Worm (Caenorhabditis elegans) whole organism, L3 larva: ENCODE data around the gene F46H5.2.
A peak's percentile ranks its signal among the peaks of the same experiment; 100 is the strongest.

Experiments used
- R02D3.7 ChIP-seq: fragments of 150-350 bp; optimal IDR thresholded peaks from 2 replicates; lab custom pipeline; 2014; ENCODE audit warnings: missing biosample characterization, missing genetic modification characterization
- aly-2 ChIP-seq: fragments of 150-350 bp; optimal IDR thresholded peaks from 2 replicates; lab custom pipeline; 2014; ENCODE audit warnings: missing biosample characterization, missing genetic modification characterization
- ama-1 ChIP-seq: fragments of 150-350 bp; optimal IDR thresholded peaks from 2 replicates; lab custom pipeline; 2018
- ceh-28 ChIP-seq: fragments of 150-350 bp; optimal IDR thresholded peaks from 2 replicates; lab custom pipeline; 2014; ENCODE audit warnings: missing biosample characterization, missing genetic modification reagents, missing genetic modification characterization
- ceh-82 ChIP-seq: fragments of 150-350 bp; optimal IDR thresholded peaks from 2 replicates; lab custom pipeline; 2014; ENCODE audit warnings: missing biosample characterization, missing genetic modification characterization
- ceh-9 ChIP-seq: sonication (generic microtip); optimal IDR thresholded peaks from 2 replicates; lab custom pipeline; 2018; ENCODE audit warnings: missing biosample characterization, missing genetic modification characterization
- egl-27 ChIP-seq: sonication (generic microtip); optimal IDR thresholded peaks from 4 replicates; lab custom pipeline; 2017; ENCODE audit warnings: missing biosample characterization, missing genetic modification reagents, missing genetic modification characterization
- egl-5 ChIP-seq: fragments of 150-350 bp; optimal IDR thresholded peaks from 2 replicates; lab custom pipeline; 2017; ENCODE audit warnings: missing biosample characterization, missing genetic modification reagents, missing genetic modification characterization, inconsistent platforms
- elt-1 ChIP-seq: fragments of 150-350 bp; optimal IDR thresholded peaks from 2 replicates; lab custom pipeline; 2014; ENCODE audit warnings: missing biosample characterization, missing genetic modification characterization
- elt-2 ChIP-seq: sonication (generic microtip); optimal IDR thresholded peaks from 2 replicates; lab custom pipeline; 2016; ENCODE audit warnings: missing genetic modification reagents, mild to moderate bottlenecking, missing genetic modification characterization, missing compliant biosample characterization
- elt-3 ChIP-seq, 3 experiments: fragments of 150-350 bp in 1 of 3; sonication (generic microtip) in 2 of 3; optimal IDR thresholded peaks; 2 replicates in 2 of 3; 4 replicates in 1 of 3; lab custom pipeline; 2014 to 2017; ENCODE audit warnings: missing biosample characterization in 3 of 3, missing genetic modification characterization in 3 of 3
- eor-1 ChIP-seq, 2 experiments: fragments of 150-350 bp; optimal IDR thresholded peaks; 2 replicates each; lab custom pipeline; 2014 to 2018; ENCODE audit warnings: missing biosample characterization in 2 of 2, missing genetic modification characterization in 2 of 2
- fkh-10 ChIP-seq: sonication (generic microtip); optimal IDR thresholded peaks from 2 replicates; lab custom pipeline; 2017; ENCODE audit warnings: missing biosample characterization, missing genetic modification reagents, missing genetic modification characterization
- fkh-2 ChIP-seq: fragments of 150-350 bp; optimal IDR thresholded peaks from 2 replicates; lab custom pipeline; 2014; ENCODE audit warnings: missing biosample characterization, missing genetic modification reagents, missing genetic modification characterization
- fos-1 ChIP-seq: fragments of 150-350 bp; optimal IDR thresholded peaks from 2 replicates; lab custom pipeline; 2014; ENCODE audit warnings: missing biosample characterization, missing genetic modification characterization
- hmg-11 ChIP-seq: sonication (generic microtip); optimal IDR thresholded peaks from 2 replicates; lab custom pipeline; 2016; ENCODE audit warnings: missing genetic modification characterization, missing compliant biosample characterization
- jun-1 ChIP-seq: fragments of 150-350 bp; optimal IDR thresholded peaks from 2 replicates; lab custom pipeline; 2014; ENCODE audit warnings: missing biosample characterization, missing genetic modification reagents, missing genetic modification characterization
- lin-15B ChIP-seq: fragments of 150-350 bp; optimal IDR thresholded peaks from 2 replicates; lab custom pipeline; 2014; ENCODE audit warnings: missing biosample characterization, missing genetic modification characterization
- lin-39 ChIP-seq: fragments of 150-350 bp; optimal IDR thresholded peaks from 2 replicates; lab custom pipeline; 2018; ENCODE audit warnings: missing biosample characterization, missing genetic modification reagents, missing genetic modification characterization
- lsy-12 ChIP-seq: sonication (generic microtip); optimal IDR thresholded peaks from 2 replicates; lab custom pipeline; 2016; ENCODE audit warnings: mild to moderate bottlenecking, missing genetic modification characterization, missing compliant biosample characterization
- mdl-1 ChIP-seq: fragments of 150-350 bp; optimal IDR thresholded peaks from 2 replicates; lab custom pipeline; 2014; ENCODE audit warnings: missing biosample characterization, missing genetic modification characterization
- mml-1 ChIP-seq: fragments of 150-350 bp; sonication (generic microtip); optimal IDR thresholded peaks from 3 replicates; lab custom pipeline; 2014; ENCODE audit warnings: missing biosample characterization, missing genetic modification characterization
- nfya-1 ChIP-seq: sonication (generic microtip); optimal IDR thresholded peaks from 2 replicates; lab custom pipeline; 2017; ENCODE audit warnings: missing genetic modification characterization, mild to moderate bottlenecking, missing compliant biosample characterization, antibody characterized with exemption, moderate library complexity; ENCODE audit not compliant: insufficient read depth
- nhr-11 ChIP-seq: fragments of 150-350 bp; optimal IDR thresholded peaks from 2 replicates; lab custom pipeline; 2014; ENCODE audit warnings: missing biosample characterization, missing genetic modification characterization
- nhr-12 ChIP-seq: fragments of 150-350 bp; optimal IDR thresholded peaks from 2 replicates; lab custom pipeline; 2014; ENCODE audit warnings: missing biosample characterization, missing genetic modification characterization
- nhr-23 ChIP-seq: fragments of 150-350 bp; optimal IDR thresholded peaks from 2 replicates; lab custom pipeline; 2014; ENCODE audit warnings: missing biosample characterization, missing genetic modification reagents, missing genetic modification characterization
- nhr-237 ChIP-seq: fragments of 150-350 bp; optimal IDR thresholded peaks from 2 replicates; lab custom pipeline; 2014; ENCODE audit warnings: missing biosample characterization, missing genetic modification characterization
- nhr-25 ChIP-seq: sonication (generic microtip); optimal IDR thresholded peaks from 2 replicates; lab custom pipeline; 2017; ENCODE audit warnings: missing biosample characterization, missing genetic modification characterization
- nhr-28 ChIP-seq: fragments of 150-350 bp; optimal IDR thresholded peaks from 2 replicates; lab custom pipeline; 2014; ENCODE audit warnings: missing biosample characterization, missing genetic modification characterization
- nhr-43 ChIP-seq: sonication (generic microtip); optimal IDR thresholded peaks from 2 replicates; lab custom pipeline; 2016; ENCODE audit warnings: mild to moderate bottlenecking, missing genetic modification characterization, missing compliant biosample characterization; ENCODE audit not compliant: poor library complexity, severe bottlenecking
- nhr-76 ChIP-seq: fragments of 150-350 bp; sonication (generic microtip); optimal IDR thresholded peaks from 5 replicates; lab custom pipeline; 2014; ENCODE audit warnings: missing biosample characterization, missing genetic modification characterization
- nhr-77 ChIP-seq: fragments of 150-350 bp; optimal IDR thresholded peaks from 2 replicates; lab custom pipeline; 2014; ENCODE audit warnings: missing biosample characterization, missing genetic modification characterization
- pha-4 ChIP-seq: fragments of 150-350 bp; optimal IDR thresholded peaks from 2 replicates; lab custom pipeline; 2014; ENCODE audit warnings: missing biosample characterization, missing genetic modification reagents, missing genetic modification characterization
- pqm-1 ChIP-seq: fragments of 150-350 bp; optimal IDR thresholded peaks from 2 replicates; lab custom pipeline; 2017; ENCODE audit warnings: missing biosample characterization, missing genetic modification characterization, inconsistent platforms
- sea-2 ChIP-seq: fragments of 150-350 bp; sonication (generic microtip); optimal IDR thresholded peaks from 4 replicates; lab custom pipeline; 2014; ENCODE audit warnings: missing biosample characterization, missing genetic modification reagents, missing genetic modification characterization
- snpc-4 ChIP-seq: fragments of 150-350 bp; optimal IDR thresholded peaks from 2 replicates; lab custom pipeline; 2014; ENCODE audit warnings: missing biosample characterization, missing genetic modification characterization
- tbx-2 ChIP-seq: sonication (generic microtip); optimal IDR thresholded peaks from 2 replicates; lab custom pipeline; 2016; ENCODE audit warnings: mild to moderate bottlenecking, missing genetic modification characterization, missing compliant biosample characterization
- unc-39 ChIP-seq: sonication (generic microtip); optimal IDR thresholded peaks from 4 replicates; lab custom pipeline; 2017; ENCODE audit warnings: missing biosample characterization, missing genetic modification characterization
- unc-62 ChIP-seq: fragments of 150-350 bp; sonication (generic microtip); optimal IDR thresholded peaks from 4 replicates; lab custom pipeline; 2014; ENCODE audit warnings: missing biosample characterization, missing genetic modification reagents, missing genetic modification characterization
- ztf-11 ChIP-seq: fragments of 150-350 bp; optimal IDR thresholded peaks from 2 replicates; lab custom pipeline; 2014; ENCODE audit warnings: missing biosample characterization, missing genetic modification characterization
- ztf-4 ChIP-seq: fragments of 150-350 bp; optimal IDR thresholded peaks from 2 replicates; lab custom pipeline; 2014; ENCODE audit warnings: missing biosample characterization, missing genetic modification characterization

F46H5.2 gene

DNA sequence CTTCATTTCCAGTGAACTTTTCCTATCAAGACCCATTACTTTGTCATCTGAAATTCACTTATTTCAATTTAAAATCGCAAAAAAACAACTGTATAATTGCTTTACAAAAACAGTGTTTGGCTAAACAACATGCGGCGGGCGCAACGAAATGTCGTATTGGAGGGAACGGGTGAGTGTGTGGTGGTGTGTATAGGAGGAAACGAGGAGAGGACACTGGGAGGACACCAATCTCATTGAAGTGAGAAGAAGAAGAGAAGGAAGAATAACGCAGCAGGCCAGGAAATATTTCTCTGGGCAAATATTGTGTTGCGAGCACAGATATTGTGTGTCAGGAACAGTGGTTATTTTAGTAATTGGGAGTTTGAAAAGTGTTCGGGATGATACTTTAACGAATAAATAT is 10.9 kb upstream of the F46H5.2 start, which contains the start of gene F46H5.4:
Gene F46H5.4, minus strand, starts transcription at position 53 of the 400 bp plus-strand sequence.
- TF ChIP-seq nhr-23 = peak; percentile 23
- TF ChIP-seq hmg-11 (tag; lab: Kevin White, UChicago) = peak; percentile 60
- TF ChIP-seq pha-4 (tag; lab: Kevin White, UChicago) = peak; percentile 40
- peak; percentile 49 for TF ChIP-seq nfya-1 (tag; lab: Kevin White, UChicago)
- no peak for TF ChIP-seq nhr-28 (tag; lab: Kevin White, UChicago)
- no peak for TF ChIP-seq nhr-77
- TF ChIP-seq nhr-25 (tag; lab: Kevin White, UChicago) = peak; percentile 7
- peak; percentile 0 for TF ChIP-seq lin-15B
- no peak for TF ChIP-seq ceh-9 (tag; lab: Kevin White, UChicago)
- TF ChIP-seq ceh-28 (tag; lab: Kevin White, UChicago) = no peak
- no peak for TF ChIP-seq R02D3.7
- TF ChIP-seq egl-27 (tag; lab: Kevin White, UChicago) = no peak
- TF ChIP-seq, all 47 proteins: peak for 6

DNA sequence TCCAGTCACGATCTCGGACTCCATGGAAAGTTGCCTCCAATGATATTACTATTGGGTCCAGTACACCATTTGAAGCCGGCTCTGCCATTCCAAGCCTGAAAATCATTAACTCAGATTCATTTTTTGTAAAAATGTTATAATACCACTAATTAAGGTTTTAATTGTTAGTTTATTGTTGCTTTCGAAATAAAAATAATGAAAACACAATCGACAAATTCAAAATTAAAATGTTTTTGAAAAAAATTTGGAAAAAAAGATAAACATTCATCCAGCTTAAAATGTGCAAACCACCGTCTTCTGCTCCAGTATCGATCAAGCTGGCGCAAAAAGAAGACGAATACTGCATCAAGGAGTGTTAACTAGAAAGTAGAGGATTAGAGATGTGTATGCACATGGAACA is 8.6 kb upstream of the F46H5.2 start, which contains the start of gene F46H5.5:
Gene F46H5.5, minus strand, starts transcription at position 101 of the 400 bp plus-strand sequence.
- TF ChIP-seq nfya-1 (tag; lab: Kevin White, UChicago) (peak; percentile 26), snpc-4 (tag; lab: Kevin White, UChicago) (no peak)

DNA sequence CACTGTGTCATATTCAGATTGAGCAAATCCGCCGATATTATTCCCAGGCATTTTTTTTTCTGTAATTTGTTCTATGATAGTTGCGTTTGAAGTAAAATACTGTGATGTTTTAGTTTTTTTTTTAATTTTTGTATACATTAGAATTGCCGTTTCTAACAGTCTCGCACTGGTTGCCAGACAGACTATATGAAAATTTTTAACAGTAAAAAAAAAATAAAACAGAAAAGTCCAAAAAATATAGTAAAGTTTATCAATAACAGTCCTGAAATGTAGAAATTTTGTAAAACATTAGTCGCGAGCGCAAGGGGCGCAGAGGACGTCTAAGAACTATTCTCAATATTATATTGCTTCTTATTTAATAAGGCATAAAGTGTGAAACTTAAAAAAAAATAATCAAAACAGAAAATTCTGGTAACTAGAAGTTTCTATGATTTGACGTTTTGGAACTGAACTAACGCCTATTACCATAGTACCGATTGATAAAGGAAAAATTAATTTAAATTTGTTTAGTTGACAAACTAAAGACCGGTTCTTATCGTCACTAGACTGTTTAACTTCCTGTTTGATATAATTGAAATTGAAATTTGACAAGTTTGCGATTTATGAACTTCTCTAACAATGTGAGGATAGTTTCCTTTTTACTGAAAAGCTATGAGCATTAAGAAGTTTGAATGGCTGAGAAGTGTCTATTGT is 5.0 kb upstream of the F46H5.2 start, which contains the start of gene lact-1:
Gene lact-1, minus strand, starts transcription at position 51 of the 693 bp plus-strand sequence.
- TF ChIP-seq unc-39 = no peak
- no peak for TF ChIP-seq nhr-43 (tag; lab: Kevin White, UChicago)
- peak; percentile 44 for TF ChIP-seq elt-2 (tag; lab: Kevin White, UChicago)
- no peak for TF ChIP-seq sea-2 (GFP tag; lab: Kevin White, UChicago)
- TF ChIP-seq nhr-12 (tag; lab: Kevin White, UChicago) = no peak
- peak; percentile 6 for TF ChIP-seq pha-4 (tag; lab: Kevin White, UChicago)
- no peak for TF ChIP-seq unc-62 (GFP tag; lab: Kevin White, UChicago)
- no peak for TF ChIP-seq elt-3 (tag; optimal IDR thresholded peaks at IDR 0.05; lab: Kevin White, UChicago)
- peak; percentile 54 for TF ChIP-seq pqm-1 (tag; lab: Kevin White, UChicago)
- no peak for TF ChIP-seq ceh-9 (tag; lab: Kevin White, UChicago)
- TF ChIP-seq aly-2 (tag; lab: Kevin White, UChicago) = no peak
- TF ChIP-seq ztf-4 (tag; lab: Kevin White, UChicago) = no peak
- no peak for TF ChIP-seq egl-5 (tag; lab: Kevin White, UChicago)

DNA sequence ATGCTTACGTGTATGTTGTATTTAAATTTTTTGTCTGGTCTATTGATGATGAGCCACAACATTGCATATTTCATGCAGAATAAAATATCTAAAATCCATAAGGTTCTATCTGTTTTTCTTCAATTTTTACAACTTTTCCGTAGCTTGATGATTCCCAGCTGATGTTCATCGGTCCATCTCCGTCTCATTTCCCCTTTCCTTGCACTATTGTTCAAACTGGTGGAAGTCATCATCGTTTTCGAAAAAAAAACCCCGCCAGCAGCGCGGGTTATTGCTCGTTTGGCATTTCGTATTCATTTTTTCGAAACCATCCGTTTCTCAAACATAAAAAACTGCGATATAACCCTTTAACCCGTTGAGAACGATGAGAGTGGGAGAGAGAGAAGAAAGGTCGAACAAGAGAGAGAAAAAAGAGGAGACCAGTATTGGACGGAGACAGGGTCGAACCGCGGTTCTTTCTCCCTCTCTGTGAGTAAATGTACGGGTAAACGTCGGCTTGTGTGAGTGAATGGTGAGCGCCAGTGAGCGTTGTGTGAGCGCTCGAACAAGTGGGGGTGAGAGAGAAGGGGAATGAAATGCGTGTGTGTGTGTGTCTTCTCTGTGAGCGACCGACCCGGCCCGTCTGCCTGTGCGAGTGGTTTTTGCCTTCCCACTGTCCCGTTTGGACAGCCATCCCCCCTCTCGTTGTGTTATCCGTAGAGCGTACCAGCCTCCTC is 699 bp upstream of the F46H5.2 start:
- TF ChIP-seq nhr-237 = no peak
- TF ChIP-seq lsy-12 (tag; lab: Kevin White, UChicago) = peak; percentile 78
- TF ChIP-seq elt-3 (tag; optimal IDR thresholded peaks at IDR 0.05; lab: Kevin White, UChicago) = peak in 1 of 3 experiments; percentile 37
- peak; percentile 54 for TF ChIP-seq ceh-82
- TF ChIP-seq nhr-25 (tag; lab: Kevin White, UChicago) = peak; percentile 96
- TF ChIP-seq ama-1 (lab: Kevin White, UChicago) = peak; percentile 72
- TF ChIP-seq elt-2 (tag; lab: Kevin White, UChicago) = peak; percentile 81
- peak; percentile 26 for TF ChIP-seq elt-1
- peak; percentile 94 for TF ChIP-seq egl-5 (tag; lab: Kevin White, UChicago)
- peak; percentile 86 for TF ChIP-seq snpc-4 (tag; lab: Kevin White, UChicago)
- peak; percentile 56 for TF ChIP-seq nhr-11 (tag; lab: Kevin White, UChicago)
- TF ChIP-seq eor-1 (tag; optimal IDR thresholded peaks at IDR 0.05; lab: Kevin White, UChicago) = no peak
- TF ChIP-seq nfya-1 (tag; lab: Kevin White, UChicago) = peak; percentile 94
- no peak for TF ChIP-seq pqm-1 (tag; lab: Kevin White, UChicago)
- TF ChIP-seq egl-27 (tag; lab: Kevin White, UChicago) = peak; percentile 69
- peak; percentile 95 for TF ChIP-seq lin-39 (tag; lab: Kevin White, UChicago)
- peak; percentile 94 for TF ChIP-seq jun-1 (tag; lab: Kevin White, UChicago)
- peak; percentile 82 for TF ChIP-seq nhr-43 (tag; lab: Kevin White, UChicago)
- TF ChIP-seq fkh-2 = no peak
- TF ChIP-seq ceh-28 (tag; lab: Kevin White, UChicago) = peak; percentile 48
- TF ChIP-seq tbx-2 (tag; lab: Kevin White, UChicago) = peak; percentile 83
- peak; percentile 4 for TF ChIP-seq R02D3.7
- no peak for TF ChIP-seq ztf-11 (tag; lab: Kevin White, UChicago)
- TF ChIP-seq fkh-10 (GFP tag; lab: Kevin White, UChicago) = peak; percentile 48
- peak; percentile 98 for TF ChIP-seq hmg-11 (tag; lab: Kevin White, UChicago)
- peak; percentile 4 for TF ChIP-seq unc-62 (GFP tag; lab: Kevin White, UChicago)
- no peak for TF ChIP-seq mml-1 (tag; lab: Kevin White, UChicago)
- peak; percentile 90 for TF ChIP-seq nhr-23
- no peak for TF ChIP-seq ztf-4 (tag; lab: Kevin White, UChicago)
- peak; percentile 74 for TF ChIP-seq lin-15B
- no peak for TF ChIP-seq nhr-77
- TF ChIP-seq nhr-76 = no peak
- TF ChIP-seq fos-1 (tag; lab: Kevin White, UChicago) = peak; percentile 64
- TF ChIP-seq mdl-1 = no peak
